Worm (Caenorhabditis elegans) whole organism, L1 larva: Measurements from ENCODE around the gene eral-1.

Experiments used
- lin-13 ChIP-seq: fragments of 150-350 bp; optimal IDR thresholded peaks from 2 replicates; lab custom pipeline; 2014; ENCODE audit warnings: missing biosample characterization, missing genetic modification reagents, missing genetic modification characterization
- nhr-28 ChIP-seq: fragments of 150-350 bp; optimal IDR thresholded peaks from 2 replicates; lab custom pipeline; 2014; ENCODE audit warnings: missing biosample characterization, missing genetic modification characterization
- skn-1 ChIP-seq: fragments of 150-350 bp; optimal IDR thresholded peaks from 2 replicates; lab custom pipeline; 2014; ENCODE audit warnings: missing biosample characterization, missing genetic modification characterization
- unc-130 ChIP-seq: fragments of 150-350 bp; optimal IDR thresholded peaks from 2 replicates; lab custom pipeline; 2017; ENCODE audit warnings: missing biosample characterization, missing genetic modification characterization, inconsistent platforms
- unc-62 ChIP-seq: fragments of 150-350 bp; optimal IDR thresholded peaks from 2 replicates; lab custom pipeline; 2014; ENCODE audit warnings: missing biosample characterization, missing genetic modification reagents, missing genetic modification characterization

ce11 chrII:9597516-9598047, 8.0 kb upstream of the eral-1 start, which contains the start of gene mrpl-53:
- TF ChIP-seq lin-13 (GFP tag; lab: Kevin White, UChicago) (no peak), unc-130 (tag; lab: Kevin White, UChicago) (no peak), skn-1 (tag; lab: Kevin White, UChicago) (no peak), unc-62 (GFP tag; lab: Kevin White, UChicago) (no peak), nhr-28 (tag; lab: Kevin White, UChicago) (no peak)
